Worm (Caenorhabditis elegans) whole organism, L1 larva: Measurements from ENCODE around the gene npp-23.

Experiments
- C04F5.9 ChIP-seq: sonication (generic microtip); optimal IDR thresholded peaks from 2 replicates; lab custom pipeline; 2016; ENCODE audit warnings: missing genetic modification characterization, missing compliant biosample characterization
- C16A3.4 ChIP-seq: fragments of 150-350 bp; optimal IDR thresholded peaks from 2 replicates; lab custom pipeline; 2014; ENCODE audit warnings: missing biosample characterization, missing genetic modification characterization
- egl-13 ChIP-seq: sonication (generic microtip); optimal IDR thresholded peaks from 2 replicates; lab custom pipeline; 2016; ENCODE audit warnings: missing genotype, missing genetic modification reagents, missing genetic modification characterization, missing compliant biosample characterization
- elt-2 ChIP-seq: sonication (generic microtip); optimal IDR thresholded peaks from 2 replicates; lab custom pipeline; 2016; ENCODE audit warnings: missing genetic modification characterization, mild to moderate bottlenecking, inconsistent platforms, missing compliant biosample characterization, missing genetic modification reagents
- fos-1 ChIP-seq: fragments of 150-350 bp; optimal IDR thresholded peaks from 2 replicates; lab custom pipeline; 2014; ENCODE audit warnings: missing biosample characterization, missing genetic modification characterization
- mef-2 ChIP-seq: fragments of 150-350 bp; optimal IDR thresholded peaks from 2 replicates; lab custom pipeline; 2014; ENCODE audit warnings: missing biosample characterization, missing genetic modification characterization
- mep-1 ChIP-seq: fragments of 150-350 bp; optimal IDR thresholded peaks from 2 replicates; lab custom pipeline; 2014; ENCODE audit warnings: missing biosample characterization, missing genetic modification characterization
- nhr-237 ChIP-seq: fragments of 150-350 bp; optimal IDR thresholded peaks from 2 replicates; lab custom pipeline; 2014; ENCODE audit warnings: missing biosample characterization, missing genetic modification characterization
- nhr-28 ChIP-seq: fragments of 150-350 bp; optimal IDR thresholded peaks from 2 replicates; lab custom pipeline; 2014; ENCODE audit warnings: missing biosample characterization, missing genetic modification characterization
- nhr-77 ChIP-seq: fragments of 150-350 bp; optimal IDR thresholded peaks from 2 replicates; lab custom pipeline; 2014; ENCODE audit warnings: missing biosample characterization, missing genetic modification characterization
- pqm-1 ChIP-seq: sonication (generic microtip); optimal IDR thresholded peaks from 3 replicates; lab custom pipeline; 2017; ENCODE audit warnings: missing biosample characterization, missing genetic modification characterization

DNA sequence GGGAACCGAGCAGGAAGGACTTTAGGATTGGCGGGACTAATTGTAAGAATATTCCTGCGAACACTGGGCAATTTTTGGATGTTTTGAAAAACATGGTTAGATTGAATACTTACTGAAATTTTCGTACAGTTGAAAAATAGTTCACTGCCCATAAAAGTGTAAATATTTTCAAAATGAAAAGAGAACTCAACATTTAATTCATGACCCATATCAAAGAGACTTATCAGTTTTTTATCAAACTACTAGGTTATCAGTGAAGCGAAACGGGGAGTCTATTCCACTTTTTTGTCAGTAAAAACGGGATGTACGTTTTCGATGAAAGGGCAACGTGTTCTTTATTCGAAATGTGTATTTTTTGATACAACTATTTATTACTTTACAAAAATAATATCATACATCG is 23.6 kb downstream of the npp-23 start:
- TF ChIP-seq egl-13, result no peak
- TF ChIP-seq elt-2 (tag; lab: Kevin White, UChicago), result peak; percentile 68
- no peak for TF ChIP-seq C04F5.9 (tag; lab: Kevin White, UChicago)
- no peak for TF ChIP-seq mep-1 (tag; lab: Kevin White, UChicago)
- no peak for TF ChIP-seq C16A3.4 (tag; lab: Kevin White, UChicago)
- TF ChIP-seq nhr-28, result no peak
- TF ChIP-seq fos-1 (tag; lab: Kevin White, UChicago), result no peak
- TF ChIP-seq nhr-237 (tag; lab: Kevin White, UChicago), result no peak
- TF ChIP-seq nhr-77 (tag; lab: Kevin White, UChicago), result no peak
- no peak for TF ChIP-seq mef-2 (tag; lab: Kevin White, UChicago)
- TF ChIP-seq pqm-1 (tag; lab: Kevin White, UChicago), result no peak
